Fruit fly (Drosophila melanogaster): Measurements from ENCODE around the gene CG10472.

- no peak for TF ChIP-seq HLH106 (tag; optimal IDR thresholded peaks at IDR 0.05)
- no peak for TF ChIP-seq lola (GFP tag; optimal IDR thresholded peaks at IDR 0.05)
- no peak for TF ChIP-seq jim (GFP tag; optimal IDR thresholded peaks at IDR 0.05)
- no peak for TF ChIP-seq Hr83 (GFP tag; optimal IDR thresholded peaks at IDR 0.05; ENCODE audit: poor library complexity, severe bottlenecking)
- TF ChIP-seq Rel (GFP tag; optimal IDR thresholded peaks at IDR 0.05) = no peak
- TF ChIP-seq Rel (tag; optimal IDR thresholded peaks at IDR 0.05) = no peak
- no peak for TF ChIP-seq dl (GFP tag; optimal IDR thresholded peaks at IDR 0.05; ENCODE audit: insufficient read depth in 1 of 2, partially characterized antibody in 2 of 2)
- no peak for TF ChIP-seq brk (GFP tag; optimal IDR thresholded peaks at IDR 0.05)
- TF ChIP-seq Hnf4 (GFP tag; optimal IDR thresholded peaks at IDR 0.05) = no peak
- no peak for TF ChIP-seq fru (GFP tag; optimal IDR thresholded peaks at IDR 0.05)
These were observed 49.8 kb downstream of the CG10472 start for dm6 chr3L:6012950-6013349.

All from whole organism, wandering third instar larva.